Fruit fly (Drosophila melanogaster) whole organism, embryonic: ENCODE data around the gene CG4645.

ENCODE experiments used
- Aef1 ChIP-seq: fragments of 200-800 bp; sonication (Bioruptor generic); IDR thresholded peaks from 3 replicates; pipeline ENCODE4 v1.3.6; 2022; ENCODE audit warnings: missing biosample characterization, missing genetic modification characterization
- Asciz ChIP-seq: fragments of 200-800 bp; sonication (Bioruptor generic); optimal IDR thresholded peaks from 2 replicates; lab custom pipeline; 2017; ENCODE audit warnings: missing biosample characterization, mild to moderate bottlenecking, missing genetic modification characterization, missing genetic modification reagents
- Blimp-1 ChIP-seq: fragments of 200-800 bp; sonication (Bioruptor generic); optimal IDR thresholded peaks from 3 replicates; lab custom pipeline; 2018; ENCODE audit warnings: missing biosample characterization, missing genetic modification characterization, mild to moderate bottlenecking, moderate library complexity, missing genetic modification reagents
- Bteb2 ChIP-seq: fragments of 200-800 bp; sonication (Bioruptor generic); optimal IDR thresholded peaks from 2 replicates; lab custom pipeline; 2016; ENCODE audit warnings: missing biosample characterization, missing genetic modification characterization
- CG10462 ChIP-seq: fragments of 200-800 bp; sonication (Bioruptor generic); optimal IDR thresholded peaks from 2 replicates; lab custom pipeline; 2016; ENCODE audit warnings: missing biosample characterization, missing genetic modification characterization
- CG11093 ChIP-seq: fragments of 200-800 bp; sonication (Bioruptor generic); IDR thresholded peaks from 3 replicates; pipeline ENCODE4 v1.3.6; 2022; ENCODE audit warnings: missing biosample characterization, missing genetic modification characterization
- CG14965 ChIP-seq: fragments of 200-800 bp; sonication (Bioruptor generic); optimal IDR thresholded peaks from 2 replicates; lab custom pipeline; 2016; ENCODE audit warnings: missing biosample characterization, missing genetic modification characterization, borderline replicate concordance
- CG15011 ChIP-seq: fragments of 200-800 bp; sonication (Bioruptor generic); optimal IDR thresholded peaks from 3 replicates; lab custom pipeline; 2018; ENCODE audit warnings: missing biosample characterization, mild to moderate bottlenecking, missing genetic modification characterization
- CG15269 ChIP-seq: fragments of 200-800 bp; sonication (Bioruptor generic); optimal IDR thresholded peaks from 2 replicates; lab custom pipeline; 2018; ENCODE audit warnings: missing biosample characterization, mild to moderate bottlenecking, missing genetic modification characterization, moderate library complexity
- CG15514 ChIP-seq: fragments of 200-800 bp; sonication (Bioruptor generic); optimal IDR thresholded peaks from 3 replicates; lab custom pipeline; 2017; ENCODE audit warnings: missing biosample characterization, missing genetic modification characterization, mild to moderate bottlenecking, moderate library complexity, missing genetic modification reagents
- CG17802 ChIP-seq: fragments of 200-800 bp; sonication (Bioruptor generic); optimal IDR thresholded peaks from 2 replicates; lab custom pipeline; 2018; ENCODE audit warnings: missing biosample characterization, mild to moderate bottlenecking, missing genetic modification characterization, moderate library complexity
- CG17912 ChIP-seq: fragments of 200-800 bp; sonication (Bioruptor generic); optimal IDR thresholded peaks from 2 replicates; lab custom pipeline; 2018; ENCODE audit warnings: missing biosample characterization, mild to moderate bottlenecking, missing genetic modification characterization
- CG18619 ChIP-seq: fragments of 200-800 bp; sonication (Bioruptor generic); optimal IDR thresholded peaks from 3 replicates; lab custom pipeline; 2017; ENCODE audit warnings: missing biosample characterization, mild to moderate bottlenecking, missing genetic modification characterization
- CG3065 ChIP-seq: fragments of 200-800 bp; sonication (Bioruptor generic); optimal IDR thresholded peaks from 2 replicates; lab custom pipeline; 2016; ENCODE audit warnings: missing biosample characterization, missing genetic modification characterization
- CG31365 ChIP-seq: fragments of 200-800 bp; sonication (Bioruptor generic); optimal IDR thresholded peaks from 2 replicates; lab custom pipeline; 2018; ENCODE audit warnings: missing biosample characterization, mild to moderate bottlenecking, missing genetic modification characterization
- CG33557 ChIP-seq: fragments of 200-800 bp; sonication (Bioruptor generic); optimal IDR thresholded peaks from 2 replicates; lab custom pipeline; 2019; ENCODE audit warnings: missing biosample characterization, mild to moderate bottlenecking, missing genetic modification characterization, moderate library complexity
- CG34376 ChIP-seq: fragments of 200-800 bp; sonication (Bioruptor generic); optimal IDR thresholded peaks from 2 replicates; lab custom pipeline; 2018; ENCODE audit warnings: missing biosample characterization, mild to moderate bottlenecking, missing genetic modification characterization
- CG3995 ChIP-seq: fragments of 200-800 bp; sonication (Bioruptor generic); optimal IDR thresholded peaks from 3 replicates; lab custom pipeline; 2016; ENCODE audit warnings: missing biosample characterization, missing genetic modification characterization
- CG4424 ChIP-seq: fragments of 200-800 bp; sonication (Bioruptor generic); optimal IDR thresholded peaks from 3 replicates; lab custom pipeline; 2016; ENCODE audit warnings: missing biosample characterization, missing genetic modification characterization
- CG5953 ChIP-seq: fragments of 200-800 bp; sonication (Bioruptor generic); IDR thresholded peaks from 2 replicates; pipeline ENCODE4 v1.3.6; 2022; ENCODE audit warnings: missing biosample characterization, missing genetic modification characterization
- CG6791 ChIP-seq: fragments of 200-800 bp; sonication (Bioruptor generic); IDR thresholded peaks from 3 replicates; pipeline ENCODE4 v1.3.6; 2022; ENCODE audit warnings: missing biosample characterization, missing genetic modification characterization; ENCODE audit not compliant: partially characterized antibody
- CG8290 ChIP-seq, 3 experiments: fragments of 200-800 bp; sonication (Bioruptor generic); optimal IDR thresholded peaks; 2 replicates each; lab custom pipeline; 2016 to 2019; ENCODE audit warnings: missing biosample characterization in 3 of 3, missing genetic modification characterization in 3 of 3, mild to moderate bottlenecking in 2 of 3, moderate library complexity in 1 of 3
- Dll ChIP-seq: fragments of 200-800 bp; sonication (Bioruptor generic); IDR thresholded peaks from 4 replicates; pipeline ENCODE4 v1.3.6; 2022; ENCODE audit warnings: missing biosample characterization, missing genetic modification characterization; ENCODE audit not compliant: partially characterized antibody
- Drgx ChIP-seq: fragments of 200-800 bp; sonication (Bioruptor generic); IDR thresholded peaks from 2 replicates; pipeline ENCODE4 v1.3.6; 2022; ENCODE audit warnings: missing biosample characterization, missing genetic modification characterization
- Hmx ChIP-seq: fragments of 200-800 bp; sonication (Bioruptor generic); optimal IDR thresholded peaks from 2 replicates; lab custom pipeline; 2016; ENCODE audit warnings: missing biosample characterization, missing genetic modification characterization
- Jarid2 ChIP-seq: fragments of 200-800 bp; sonication (Bioruptor generic); optimal IDR thresholded peaks from 3 replicates; lab custom pipeline; 2017; ENCODE audit warnings: mild to moderate bottlenecking, missing biosample characterization, missing genetic modification reagents, missing genetic modification characterization
- Lhr ChIP-seq: fragments of 200-800 bp; sonication (Bioruptor generic); optimal IDR thresholded peaks from 3 replicates; lab custom pipeline; 2017; ENCODE audit warnings: mild to moderate bottlenecking, missing biosample characterization, missing genetic modification reagents, missing genetic modification characterization
- Neu2 ChIP-seq: fragments of 200-800 bp; sonication (Bioruptor generic); optimal IDR thresholded peaks from 3 replicates; lab custom pipeline; 2016; ENCODE audit warnings: missing biosample characterization, missing genetic modification characterization, borderline replicate concordance
- Oaz ChIP-seq: fragments of 200-800 bp; sonication (Bioruptor generic); IDR thresholded peaks from 2 replicates; pipeline ENCODE4 v1.3.6; 2022; ENCODE audit warnings: missing biosample characterization, missing genetic modification characterization
- Ptx1 ChIP-seq: fragments of 200-800 bp; sonication (Bioruptor generic); IDR thresholded peaks from 2 replicates; pipeline ENCODE4 v1.3.6; 2022; ENCODE audit warnings: missing biosample characterization, missing genetic modification characterization
- ac ChIP-seq: fragments of 200-800 bp; sonication (Bioruptor generic); optimal IDR thresholded peaks from 3 replicates; lab custom pipeline; 2017; ENCODE audit warnings: missing biosample characterization, mild to moderate bottlenecking, missing genetic modification characterization
- chn ChIP-seq: fragments of 200-800 bp; sonication (Bioruptor generic); optimal IDR thresholded peaks from 2 replicates; lab custom pipeline; 2016; ENCODE audit warnings: missing biosample characterization, missing genetic modification characterization
- dmrt99B ChIP-seq: fragments of 200-800 bp; sonication (Bioruptor generic); optimal IDR thresholded peaks from 2 replicates; lab custom pipeline; 2018; ENCODE audit warnings: missing biosample characterization, mild to moderate bottlenecking, missing genetic modification characterization, moderate library complexity
- gem ChIP-seq: fragments of 200-800 bp; sonication (Bioruptor generic); optimal IDR thresholded peaks from 2 replicates; lab custom pipeline; 2019; ENCODE audit warnings: missing biosample characterization, mild to moderate bottlenecking, missing genetic modification characterization, moderate library complexity
- hb ChIP-seq: fragments of 200-800 bp; sonication (Bioruptor generic); IDR thresholded peaks from 3 replicates; pipeline ENCODE4 v1.3.6; 2022; ENCODE audit warnings: missing biosample characterization, missing genetic modification characterization; ENCODE audit not compliant: partially characterized antibody
- klu ChIP-seq: fragments of 200-800 bp; sonication (Bioruptor generic); IDR thresholded peaks from 2 replicates; pipeline ENCODE4 v1.3.6; 2022; ENCODE audit warnings: missing biosample characterization, missing genetic modification characterization
- kni ChIP-seq: fragments of 200-800 bp; sonication (Bioruptor generic); optimal IDR thresholded peaks from 3 replicates; lab custom pipeline; 2017; ENCODE audit warnings: mild to moderate bottlenecking, missing biosample characterization, missing genetic modification reagents, missing genetic modification characterization
- nau ChIP-seq: fragments of 200-800 bp; sonication (Bioruptor generic); optimal IDR thresholded peaks from 3 replicates; lab custom pipeline; 2017; ENCODE audit warnings: missing biosample characterization, mild to moderate bottlenecking, missing genetic modification characterization, missing genetic modification reagents
- nerfin-1 ChIP-seq: fragments of 200-800 bp; sonication (Bioruptor generic); optimal IDR thresholded peaks from 3 replicates; lab custom pipeline; 2019; ENCODE audit warnings: missing biosample characterization, mild to moderate bottlenecking, missing genetic modification characterization, moderate library complexity
- onecut ChIP-seq: fragments of 200-800 bp; sonication (Bioruptor generic); IDR thresholded peaks from 2 replicates; pipeline ENCODE4 v1.3.6; 2022; ENCODE audit warnings: missing biosample characterization, missing genetic modification characterization
- pan ChIP-seq, 4 experiments: fragments of >200 bp in 3 of 4; fragments of 200-800 bp in 1 of 4; sonication (Bioruptor generic) in 1 of 4; optimal IDR thresholded peaks in 3 of 4; IDR thresholded peaks in 1 of 4; 2 replicates each; pipeline versions ENCODE4 v1.3.6 to Lab custom; 2017 to 2022; ENCODE audit warnings: missing biosample characterization in 2 of 4, missing genetic modification characterization in 2 of 4, mixed read lengths in 1 of 4
- pho ChIP-seq: fragments of 200-800 bp; sonication (Bioruptor generic); optimal IDR thresholded peaks from 2 replicates; lab custom pipeline; 2016; ENCODE audit warnings: missing biosample characterization, missing genetic modification characterization
- prd ChIP-seq, 3 experiments: fragments of >200 bp in 2 of 3; fragments of 200-800 bp in 1 of 3; sonication (Bioruptor generic) in 1 of 3; optimal IDR thresholded peaks in 2 of 3; IDR thresholded peaks in 1 of 3; 2 replicates in 2 of 3; 3 replicates in 1 of 3; pipeline versions ENCODE4 v1.3.6 to Lab custom; 2017 to 2022; ENCODE audit warnings: missing biosample characterization in 1 of 3, missing genetic modification characterization in 1 of 3
- run ChIP-seq: fragments of 200-800 bp; sonication (Bioruptor generic); optimal IDR thresholded peaks from 3 replicates; lab custom pipeline; 2018; ENCODE audit warnings: missing biosample characterization, mild to moderate bottlenecking, missing genetic modification characterization
- tna ChIP-seq: fragments of 200-800 bp; sonication (Bioruptor generic); IDR thresholded peaks from 2 replicates; pipeline ENCODE4 v1.3.6; 2022; ENCODE audit warnings: missing biosample characterization, missing genetic modification characterization; ENCODE audit not compliant: partially characterized antibody
- trh ChIP-seq: fragments of 200-800 bp; sonication (Bioruptor generic); optimal IDR thresholded peaks from 2 replicates; lab custom pipeline; 2016; ENCODE audit warnings: missing biosample characterization, missing genetic modification characterization
- vvl ChIP-seq: fragments of 200-800 bp; sonication (Bioruptor generic); IDR thresholded peaks from 2 replicates; pipeline ENCODE4 v1.3.6; 2022; ENCODE audit warnings: missing biosample characterization, missing genetic modification characterization
- z ChIP-seq: fragments of 200-800 bp; sonication (Bioruptor generic); IDR thresholded peaks from 3 replicates; pipeline ENCODE4 v1.3.6; 2022; ENCODE audit warnings: missing biosample characterization, missing genetic modification characterization

The CG4645 gene

dm6 chrX:12889075-12889474, 20.7 kb upstream of the CG4645 start (continued):
- no peak for TF ChIP-seq Bteb2 (GFP tag; lab: Kevin White, UChicago)
- TF ChIP-seq run (tag; lab: Kevin White, UChicago) = no peak
- no peak for TF ChIP-seq CG34376 (GFP tag; lab: Kevin White, UChicago)
- no peak for TF ChIP-seq CG5953 (GFP tag; lab: Robert Waterston, UW)
- TF ChIP-seq CG31365 (tag; lab: Kevin White, UChicago) = peak; percentile 46
- TF ChIP-seq pho = no peak
- TF ChIP-seq nau (GFP tag; lab: Kevin White, UChicago) = peak; percentile 43
- TF ChIP-seq nerfin-1 = peak; percentile 41
- TF ChIP-seq dmrt99B = peak; percentile 37
- TF ChIP-seq hb (GFP tag; lab: Robert Waterston, UW) = no peak
- no peak for TF ChIP-seq CG14965 (GFP tag; lab: Kevin White, UChicago)
- no peak for TF ChIP-seq Oaz (GFP tag; lab: Robert Waterston, UW)
- no peak for TF ChIP-seq CG8290 (GFP tag; optimal IDR thresholded peaks at IDR 0.05; lab: Kevin White, UChicago)
- peak in 1 of 2 experiments; percentile 10 for TF ChIP-seq CG8290 (tag; optimal IDR thresholded peaks at IDR 0.05; lab: Kevin White, UChicago)
- TF ChIP-seq CG3995 (GFP tag; lab: Kevin White, UChicago) = no peak
- no peak for TF ChIP-seq CG18619 (GFP tag; lab: Kevin White, UChicago)
- no peak for TF ChIP-seq CG17802 (tag; lab: Kevin White, UChicago)
- TF ChIP-seq CG3065 (GFP tag; lab: Kevin White, UChicago) = no peak
- TF ChIP-seq Aef1 = no peak
- no peak for TF ChIP-seq prd (optimal IDR thresholded peaks at IDR 0.05; lab: Kevin White, UChicago)
- TF ChIP-seq prd (GFP tag; IDR thresholded peaks at IDR 0.05; lab: Robert Waterston, UW) = no peak
- no peak for TF ChIP-seq CG15269
- TF ChIP-seq Lhr (GFP tag; lab: Kevin White, UChicago) = no peak
- no peak for TF ChIP-seq z (GFP tag; lab: Robert Waterston, UW)
- TF ChIP-seq CG11093 = no peak
- no peak for TF ChIP-seq Dll
- TF ChIP-seq Ptx1 = no peak
- TF ChIP-seq CG17912 (GFP tag; lab: Kevin White, UChicago) = no peak
- TF ChIP-seq CG6791 (GFP tag; lab: Robert Waterston, UW) = no peak
- no peak for TF ChIP-seq pan (optimal IDR thresholded peaks at IDR 0.05; lab: Kevin White, UChicago)
- no peak for TF ChIP-seq pan (GFP tag; optimal IDR thresholded peaks at IDR 0.05 in 1 of 2, IDR thresholded peaks at IDR 0.05 in 1 of 2)
- peak; percentile 45 for TF ChIP-seq Blimp-1 (GFP tag; lab: Kevin White, UChicago)
- peak; percentile 27 for TF ChIP-seq CG15514 (GFP tag; lab: Kevin White, UChicago)
- no peak for TF ChIP-seq klu (GFP tag; lab: Robert Waterston, UW)
- TF ChIP-seq Neu2 (GFP tag; lab: Kevin White, UChicago) = no peak
- TF ChIP-seq CG10462 (GFP tag; lab: Kevin White, UChicago) = no peak
- TF ChIP-seq CG15011 (GFP tag; lab: Kevin White, UChicago) = peak; percentile 28
- no peak for TF ChIP-seq ac
- TF ChIP-seq Jarid2 (GFP tag; lab: Kevin White, UChicago) = peak; percentile 11
- TF ChIP-seq kni = peak; percentile 51
- peak; percentile 67 for TF ChIP-seq Asciz
- peak; percentile 23; the same call in 1 of the 2 replicates for TF ChIP-seq onecut (GFP tag; lab: Robert Waterston, UW)
- TF ChIP-seq Hmx (GFP tag; lab: Kevin White, UChicago) = no peak
- TF ChIP-seq tna (GFP tag; lab: Robert Waterston, UW) = no peak
- TF ChIP-seq gem (tag; lab: Kevin White, UChicago) = no peak
- no peak for TF ChIP-seq CG4424
- TF ChIP-seq trh (GFP tag; lab: Kevin White, UChicago) = no peak
- TF ChIP-seq CG33557 (GFP tag; lab: Kevin White, UChicago) = peak; percentile 32
- TF ChIP-seq Drgx (GFP tag; lab: Robert Waterston, UW) = no peak
- TF ChIP-seq chn (GFP tag; lab: Kevin White, UChicago) = no peak
- 0 out of 2 replicates have a peak, but pooled peaks have one; percentile 16 for TF ChIP-seq vvl (GFP tag; lab: Robert Waterston, UW)
